Fruit fly (Drosophila melanogaster) whole organism: ENCODE measurements around the gene CG15387.

Source experiments
- CG8478 ChIP-seq: fragments of >200 bp; optimal IDR thresholded peaks from 2 replicates; lab custom pipeline; 2018; ENCODE audit warnings: inconsistent platforms
- Dll ChIP-seq: fragments of >200 bp; optimal IDR thresholded peaks from 2 replicates; lab custom pipeline; 2017
- EcR ChIP-seq, 2 experiments: fragments of >200 bp; optimal IDR thresholded peaks; 2 replicates each; lab custom pipeline; 2017; ENCODE audit warnings: missing biosample characterization in 2 of 2, missing genetic modification characterization in 2 of 2, missing genetic modification reagents in 2 of 2
- pan ChIP-seq: fragments of >200 bp; optimal IDR thresholded peaks from 2 replicates; lab custom pipeline; 2017
- psq ChIP-seq: fragments of >200 bp; optimal IDR thresholded peaks from 2 replicates; lab custom pipeline; 2017
- usp ChIP-seq: fragments of >200 bp; optimal IDR thresholded peaks from 2 replicates; lab custom pipeline; 2017; ENCODE audit warnings: missing biosample characterization, missing genetic modification characterization, mixed read lengths

CG15387 gene

dm6 chr2L:2177312-2177968 is 48.7 kb downstream of the CG15387 start:
- TF ChIP-seq psq (lab: Kevin White, UChicago), result no peak
- TF ChIP-seq pan (lab: Kevin White, UChicago), result no peak
- TF ChIP-seq usp (GFP tag; lab: Kevin White, UChicago), result no peak
- TF ChIP-seq Dll, result no peak
- no peak for TF ChIP-seq EcR (GFP tag; optimal IDR thresholded peaks at IDR 0.05; lab: Kevin White, UChicago)
- TF ChIP-seq CG8478, result no peak

- TF ChIP-seq psq (lab: Kevin White, UChicago) (no peak), EcR (GFP tag; optimal IDR thresholded peaks at IDR 0.05; lab: Kevin White, UChicago) (no peak), usp (GFP tag; lab: Kevin White, UChicago) (no peak), Dll (no peak), CG8478 (no peak), pan (lab: Kevin White, UChicago) (no peak)
These were observed 50.0 kb downstream of the CG15387 start for dm6 chr2L:2175930-2176643.
